Fruit fly (Drosophila melanogaster): ENCODE measurements around the gene Tengl2.

DNA sequence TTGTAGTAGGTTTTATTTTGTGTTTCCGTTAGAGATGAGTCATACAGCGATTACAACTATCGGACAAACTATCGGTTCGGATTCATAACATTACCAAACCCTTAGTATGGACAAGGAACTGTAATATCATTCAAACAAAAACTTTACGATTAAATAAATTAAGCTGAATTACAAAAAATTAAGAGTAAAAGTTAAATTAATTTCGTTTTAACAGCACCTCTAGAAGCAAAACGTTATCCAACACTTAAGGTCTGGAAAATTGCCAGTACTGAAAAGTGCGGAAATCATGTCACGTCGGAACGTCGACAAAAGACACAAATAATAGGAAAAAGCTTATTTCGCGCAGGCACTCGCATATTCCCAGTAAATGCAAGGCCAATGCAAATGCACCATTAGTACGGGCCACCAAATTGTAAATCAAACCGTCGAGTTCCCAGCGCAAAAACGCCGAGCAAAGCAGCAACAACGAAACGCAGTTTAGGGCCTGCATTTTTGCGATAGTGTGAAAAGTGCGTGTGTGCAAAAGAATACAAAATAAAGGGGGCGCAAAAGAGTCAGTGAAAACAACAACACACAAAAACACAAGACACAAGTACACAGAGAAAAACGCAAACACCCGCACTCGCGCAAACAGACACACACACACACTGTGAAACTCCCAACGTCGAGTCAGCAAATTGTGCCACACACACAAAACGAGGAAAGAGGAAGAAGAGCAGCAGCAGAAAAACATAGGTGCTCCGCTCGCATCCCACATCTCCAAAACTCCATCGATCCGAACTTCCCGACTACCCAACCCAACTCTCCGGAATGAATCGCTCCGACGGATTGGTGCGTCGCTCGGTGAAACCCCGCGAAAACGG lies 12.7 kb downstream of the Tengl2 start, which contains the start of the genes CG15387 and sau:
- TF ChIP-seq CG8478 (optimal IDR thresholded peaks at IDR 0.05) (no peak), Dll (optimal IDR thresholded peaks at IDR 0.05) (no peak), usp (GFP tag; optimal IDR thresholded peaks at IDR 0.05) (no peak), pan (optimal IDR thresholded peaks at IDR 0.05) (no peak)
